Worm (Caenorhabditis elegans) whole organism, L4/young adult: ENCODE data around the gene srz-75.

Source experiments
- dao-5 ChIP-seq: sonication (generic microtip); optimal IDR thresholded peaks from 2 replicates; lab custom pipeline; 2016; ENCODE audit warnings: missing genotype, missing genetic modification characterization, moderate library complexity, missing compliant biosample characterization
- him-1 ChIP-seq: sonication (generic microtip); optimal IDR thresholded peaks from 2 replicates; lab custom pipeline; 2016; ENCODE audit warnings: missing genotype, missing genetic modification reagents, missing genetic modification characterization, missing compliant biosample characterization

ce11 chrIV:16247131-16247530 lies 43.5 kb downstream of the srz-75 start, which contains the start of gene F38C2.1:
- TF ChIP-seq him-1 (tag; lab: Kevin White, UChicago) (no peak), dao-5 (tag; lab: Kevin White, UChicago) (no peak)
